Worm (Caenorhabditis elegans) whole organism, early embryonic: Measurements from ENCODE around the gene C14B1.3.

ENCODE experiments used
- B0310.2 ChIP-seq: sonication (generic microtip); optimal IDR thresholded peaks from 2 replicates; lab custom pipeline; 2016; ENCODE audit warnings: mild to moderate bottlenecking, missing genetic modification characterization, missing compliant biosample characterization
- F13C5.2 ChIP-seq: sonication (generic microtip); optimal IDR thresholded peaks from 2 replicates; lab custom pipeline; 2017; ENCODE audit warnings: mild to moderate bottlenecking, missing genetic modification characterization, inconsistent platforms, missing compliant biosample characterization
- aly-1 ChIP-seq: sonication (generic microtip); optimal IDR thresholded peaks from 2 replicates; lab custom pipeline; 2016; ENCODE audit warnings: missing genetic modification characterization, missing compliant biosample characterization
- ama-1 ChIP-seq: fragments of 150-350 bp; optimal IDR thresholded peaks from 2 replicates; lab custom pipeline; 2014
- ceh-13 ChIP-seq: fragments of 200-800 bp; sonication (Bioruptor generic); optimal IDR thresholded peaks from 2 replicates; lab custom pipeline; 2018; ENCODE audit warnings: mild to moderate bottlenecking, missing genetic modification characterization, missing compliant biosample characterization
- ceh-36 ChIP-seq: sonication (generic microtip); optimal IDR thresholded peaks from 2 replicates; lab custom pipeline; 2016; ENCODE audit warnings: missing genetic modification characterization, inconsistent platforms, missing compliant biosample characterization
- ets-7 ChIP-seq: sonication (generic microtip); optimal IDR thresholded peaks from 2 replicates; lab custom pipeline; 2016; ENCODE audit warnings: missing genotype, missing genetic modification characterization, missing compliant biosample characterization
- flt-1 ChIP-seq: fragments of 200-800 bp; sonication (Bioruptor generic); IDR thresholded peaks from 2 replicates; pipeline ENCODE4 v1.3.6; 2022; ENCODE audit warnings: missing genetic modification characterization, missing compliant biosample characterization
- hmbx-1 ChIP-seq: sonication (generic microtip); optimal IDR thresholded peaks from 2 replicates; lab custom pipeline; 2016; ENCODE audit warnings: mild to moderate bottlenecking, missing genetic modification characterization, missing compliant biosample characterization
- hmg-4 ChIP-seq: fragments of 200-800 bp; sonication (Bioruptor generic); optimal IDR thresholded peaks from 2 replicates; lab custom pipeline; 2018; ENCODE audit warnings: mild to moderate bottlenecking, missing genetic modification characterization, missing compliant biosample characterization
- hnd-1 ChIP-seq: sonication (generic microtip); optimal IDR thresholded peaks from 2 replicates; lab custom pipeline; 2016; ENCODE audit warnings: missing genetic modification characterization, missing compliant biosample characterization
- pes-1 ChIP-seq: fragments of 200-800 bp; sonication (Bioruptor generic); IDR thresholded peaks from 2 replicates; pipeline ENCODE4 v1.3.6; 2022; ENCODE audit warnings: missing genetic modification reagents, missing genetic modification characterization, missing compliant biosample characterization
- scrt-1 ChIP-seq: fragments of 200-800 bp; sonication (Bioruptor generic); IDR thresholded peaks from 2 replicates; pipeline ENCODE4 v1.3.6; 2022; ENCODE audit warnings: missing genetic modification characterization, missing compliant biosample characterization
- sea-1 ChIP-seq: fragments of 200-800 bp; sonication (Bioruptor generic); conservative IDR thresholded peaks from 2 replicates; pipeline ENCODE4 v1.3.6; 2022; ENCODE audit warnings: missing genetic modification characterization, missing compliant biosample characterization
- tbx-11 ChIP-seq: fragments of 200-800 bp; sonication (Bioruptor generic); IDR thresholded peaks from 2 replicates; pipeline ENCODE4 v1.3.6; 2022; ENCODE audit warnings: missing genetic modification characterization, missing compliant biosample characterization
- tbx-37 ChIP-seq: fragments of 200-800 bp; sonication (Bioruptor generic); conservative IDR thresholded peaks from 2 replicates; pipeline ENCODE4 v1.3.6; 2022; ENCODE audit warnings: missing genetic modification reagents, missing genetic modification characterization, missing compliant biosample characterization
- tra-4 ChIP-seq: sonication (generic microtip); optimal IDR thresholded peaks from 2 replicates; lab custom pipeline; 2017; ENCODE audit warnings: missing genetic modification characterization, missing compliant biosample characterization

Gene C14B1.3

ce11 chrIII:3734007-3734406 lies 30.6 kb downstream of the C14B1.3 start, which contains the start of gene F34D10.3:
Gene F34D10.3 (plus strand): TSS chrIII:3734255.
- no peak for TF ChIP-seq hmbx-1
- no peak for TF ChIP-seq F13C5.2 (tag; lab: Kevin White, UChicago)
- TF ChIP-seq ets-7 (tag; lab: Kevin White, UChicago), result no peak
- no peak for TF ChIP-seq hmg-4 (GFP tag; lab: Kevin White, UChicago)
- no peak for TF ChIP-seq hnd-1 (tag; lab: Kevin White, UChicago)
- TF ChIP-seq tbx-11, result no peak
- TF ChIP-seq pes-1 (GFP tag; lab: Robert Waterston, UW), result no peak
- no peak for TF ChIP-seq ceh-36 (tag; lab: Kevin White, UChicago)

ce11 chrIII:3734990-3735389 lies 31.6 kb downstream of the C14B1.3 start, which contains the start of gene evl-18:
Gene evl-18 (minus strand): TSS chrIII:3735039.
- TF ChIP-seq ama-1 (lab: Kevin White, UChicago) (no peak), tbx-11 (no peak), tra-4 (tag; lab: Kevin White, UChicago) (no peak), pes-1 (GFP tag; lab: Robert Waterston, UW) (no peak), aly-1 (tag; lab: Kevin White, UChicago) (no peak)

ce11 chrIII:3735509-3736255 lies 32.3 kb downstream of the C14B1.3 start:
- TF ChIP-seq sea-1 (GFP tag; lab: Robert Waterston, UW), result no peak
- 0 out of 2 replicates have a peak, but pooled peaks have one; percentile 24 for TF ChIP-seq tbx-11

ce11 chrIII:3736302-3736701 lies 32.9 kb downstream of the C14B1.3 start, which contains the start of gene F34D10.4:
Gene F34D10.4 (plus strand): TSS chrIII:3736602.
- no peak for TF ChIP-seq ceh-36 (tag; lab: Kevin White, UChicago)
- no peak for TF ChIP-seq B0310.2 (tag; lab: Kevin White, UChicago)
- TF ChIP-seq tra-4 (tag; lab: Kevin White, UChicago), result no peak
- no peak for TF ChIP-seq scrt-1
- no peak for TF ChIP-seq flt-1 (GFP tag; lab: Robert Waterston, UW)
- no peak for TF ChIP-seq hmbx-1

- TF ChIP-seq tra-4 (tag; lab: Kevin White, UChicago) (no peak), sea-1 (GFP tag; lab: Robert Waterston, UW) (no peak), ets-7 (tag; lab: Kevin White, UChicago) (no peak), hnd-1 (tag; lab: Kevin White, UChicago) (no peak), tbx-37 (GFP tag; lab: Robert Waterston, UW) (no peak), F13C5.2 (tag; lab: Kevin White, UChicago) (no peak), scrt-1 (no peak), ama-1 (lab: Kevin White, UChicago) (no peak), ceh-36 (tag; lab: Kevin White, UChicago) (no peak)
Measured at ce11 chrIII:3737742-3738141, 34.4 kb downstream of the C14B1.3 start.

ce11 chrIII:3738331-3738730 lies 35.0 kb downstream of the C14B1.3 start:
- TF ChIP-seq F13C5.2 (tag; lab: Kevin White, UChicago), result no peak
- no peak for TF ChIP-seq flt-1 (GFP tag; lab: Robert Waterston, UW)
- TF ChIP-seq tbx-11, result no peak
- TF ChIP-seq ets-7 (tag; lab: Kevin White, UChicago), result no peak
- TF ChIP-seq B0310.2 (tag; lab: Kevin White, UChicago), result no peak
- no peak for TF ChIP-seq tra-4 (tag; lab: Kevin White, UChicago)
- no peak for TF ChIP-seq scrt-1
- no peak for TF ChIP-seq sea-1 (GFP tag; lab: Robert Waterston, UW)
- no peak for TF ChIP-seq tbx-37 (GFP tag; lab: Robert Waterston, UW)
- no peak for TF ChIP-seq pes-1 (GFP tag; lab: Robert Waterston, UW)
- no peak for TF ChIP-seq hmg-4 (GFP tag; lab: Kevin White, UChicago)

ce11 chrIII:3742090-3742489 lies 38.7 kb downstream of the C14B1.3 start:
- no peak for TF ChIP-seq hmbx-1
- no peak for TF ChIP-seq ceh-13 (GFP tag; lab: Kevin White, UChicago)
- TF ChIP-seq scrt-1, result no peak
- TF ChIP-seq hnd-1 (tag; lab: Kevin White, UChicago), result no peak
- TF ChIP-seq B0310.2 (tag; lab: Kevin White, UChicago), result no peak
- TF ChIP-seq F13C5.2 (tag; lab: Kevin White, UChicago), result no peak
- TF ChIP-seq flt-1 (GFP tag; lab: Robert Waterston, UW), result no peak
- no peak for TF ChIP-seq hmg-4 (GFP tag; lab: Kevin White, UChicago)
- no peak for TF ChIP-seq aly-1 (tag; lab: Kevin White, UChicago)
- no peak for TF ChIP-seq ets-7 (tag; lab: Kevin White, UChicago)
- no peak for TF ChIP-seq tra-4 (tag; lab: Kevin White, UChicago)
- TF ChIP-seq ama-1 (lab: Kevin White, UChicago), result no peak
- no peak for TF ChIP-seq ceh-36 (tag; lab: Kevin White, UChicago)
- no peak for TF ChIP-seq sea-1 (GFP tag; lab: Robert Waterston, UW)
- TF ChIP-seq pes-1 (GFP tag; lab: Robert Waterston, UW), result no peak
- TF ChIP-seq tbx-11, result no peak
- no peak for TF ChIP-seq tbx-37 (GFP tag; lab: Robert Waterston, UW)

ce11 chrIII:3743367-3743766 lies 40.0 kb downstream of the C14B1.3 start:
- TF ChIP-seq F13C5.2 (tag; lab: Kevin White, UChicago), result no peak
- no peak for TF ChIP-seq tbx-37 (GFP tag; lab: Robert Waterston, UW)
- TF ChIP-seq ets-7 (tag; lab: Kevin White, UChicago), result no peak
- no peak for TF ChIP-seq hnd-1 (tag; lab: Kevin White, UChicago)
- TF ChIP-seq flt-1 (GFP tag; lab: Robert Waterston, UW), result no peak
- TF ChIP-seq sea-1 (GFP tag; lab: Robert Waterston, UW), result no peak
- TF ChIP-seq ama-1 (lab: Kevin White, UChicago), result no peak
